Worm (Caenorhabditis elegans) whole organism, L4 larva: Measurements from ENCODE around the gene emb-27.

Experiments
- F26F4.8 ChIP-seq: fragments of 200-800 bp; sonication (Bioruptor generic); conservative IDR thresholded peaks from 2 replicates; pipeline ENCODE4 v1.3.6; 2022; ENCODE audit warnings: missing genetic modification characterization, missing compliant biosample characterization
- T26A8.4 ChIP-seq: fragments of 200-800 bp; sonication (Bioruptor generic); IDR thresholded peaks from 2 replicates; pipeline ENCODE4 v1.3.6; 2022; ENCODE audit warnings: missing genetic modification characterization, missing compliant biosample characterization
- aha-1 ChIP-seq: fragments of 150-350 bp; peaks from one replicate; lab custom pipeline; 2014; ENCODE audit warnings: missing biosample characterization, missing genetic modification characterization
- ama-1 ChIP-seq: fragments of 150-350 bp; optimal IDR thresholded peaks from 2 replicates; lab custom pipeline; 2014; ENCODE audit warnings: inconsistent platforms, mixed read lengths
- ceh-20 ChIP-seq: fragments of 200-800 bp; sonication (Bioruptor generic); IDR thresholded peaks from 2 replicates; pipeline ENCODE4 v1.3.6; 2022; ENCODE audit warnings: missing genetic modification reagents, missing genetic modification characterization, missing compliant biosample characterization
- ces-1 ChIP-seq: fragments of 150-350 bp; sonication (generic microtip); optimal IDR thresholded peaks from 4 replicates; lab custom pipeline; 2014; ENCODE audit warnings: missing biosample characterization, missing genetic modification reagents, missing genetic modification characterization
- daf-16 ChIP-seq, 3 experiments: sonication (generic microtip); optimal IDR thresholded peaks; 2 replicates each; lab custom pipeline; 2016 to 2017; ENCODE audit warnings: missing genetic modification characterization in 3 of 3, missing genetic modification reagents in 3 of 3, mild to moderate bottlenecking in 2 of 3, missing compliant biosample characterization in 2 of 3, missing biosample characterization in 1 of 3, moderate library complexity in 1 of 3
- daf-19 ChIP-seq: fragments of 200-800 bp; sonication (Bioruptor generic); conservative IDR thresholded peaks from 2 replicates; pipeline ENCODE4 v1.3.6; 2022; ENCODE audit warnings: missing genetic modification characterization, missing compliant biosample characterization
- daf-8 ChIP-seq: fragments of 200-800 bp; sonication (Bioruptor generic); IDR thresholded peaks from 2 replicates; pipeline ENCODE4 v1.3.6; 2022; ENCODE audit warnings: missing genetic modification characterization, missing compliant biosample characterization
- dmd-6 ChIP-seq: fragments of 200-800 bp; sonication (Bioruptor generic); IDR thresholded peaks from 2 replicates; pipeline ENCODE4 v1.3.6; 2022; ENCODE audit warnings: missing genetic modification reagents, missing genetic modification characterization, missing compliant biosample characterization
- dmd-8 ChIP-seq: fragments of 200-800 bp; sonication (Bioruptor generic); IDR thresholded peaks from 2 replicates; pipeline ENCODE4 v1.3.6; 2022; ENCODE audit warnings: missing genetic modification characterization, missing compliant biosample characterization
- dpl-1 ChIP-seq: fragments of 150-350 bp; optimal IDR thresholded peaks from 2 replicates; lab custom pipeline; 2014; ENCODE audit warnings: missing biosample characterization, missing genetic modification reagents, missing genetic modification characterization
- dve-1 ChIP-seq: sonication (generic microtip); optimal IDR thresholded peaks from 2 replicates; lab custom pipeline; 2017; ENCODE audit warnings: antibody characterized with exemption, mild to moderate bottlenecking, missing genetic modification characterization, missing compliant biosample characterization; ENCODE audit not compliant: insufficient read depth
- fkh-10 ChIP-seq: fragments of 150-350 bp; optimal IDR thresholded peaks from 2 replicates; lab custom pipeline; 2014; ENCODE audit warnings: missing biosample characterization, missing genetic modification reagents, missing genetic modification characterization
- hlh-11 ChIP-seq: fragments of 200-800 bp; sonication (Bioruptor generic); optimal IDR thresholded peaks from 2 replicates; lab custom pipeline; 2018; ENCODE audit warnings: mild to moderate bottlenecking, missing genetic modification characterization, missing compliant biosample characterization
- hlh-30 ChIP-seq: sonication (generic microtip); optimal IDR thresholded peaks from 2 replicates; lab custom pipeline; 2017; ENCODE audit warnings: antibody characterized with exemption, mild to moderate bottlenecking, missing genetic modification characterization, missing compliant biosample characterization; ENCODE audit not compliant: insufficient read depth
- lin-29 ChIP-seq: fragments of 200-800 bp; sonication (Bioruptor generic); IDR thresholded peaks from 2 replicates; pipeline ENCODE4 v1.3.6; 2022; ENCODE audit warnings: missing genetic modification reagents, missing genetic modification characterization, missing compliant biosample characterization
- lsy-2 ChIP-seq, 2 experiments: fragments of 150-350 bp in 1 of 2; sonication (generic microtip) in 1 of 2; optimal IDR thresholded peaks; 2 replicates each; lab custom pipeline; 2014 to 2017; ENCODE audit warnings: missing biosample characterization in 2 of 2, missing genetic modification characterization in 2 of 2
- mep-1 ChIP-seq: fragments of 150-350 bp; sonication (generic microtip); optimal IDR thresholded peaks from 3 replicates; lab custom pipeline; 2014; ENCODE audit warnings: missing biosample characterization, missing genetic modification characterization
- mes-2 ChIP-seq: sonication (generic microtip); optimal IDR thresholded peaks from 2 replicates; lab custom pipeline; 2016; ENCODE audit warnings: missing genotype, mild to moderate bottlenecking, missing genetic modification characterization, missing compliant biosample characterization; ENCODE audit not compliant: poor library complexity, severe bottlenecking
- mxl-2 ChIP-seq: fragments of 200-800 bp; sonication (Bioruptor generic); conservative IDR thresholded peaks from 2 replicates; pipeline ENCODE4 v1.3.6; 2022; ENCODE audit warnings: missing genetic modification reagents, missing genetic modification characterization, missing compliant biosample characterization
- mxl-3 ChIP-seq: fragments of 200-800 bp; sonication (Bioruptor generic); optimal IDR thresholded peaks from 2 replicates; lab custom pipeline; 2018; ENCODE audit warnings: mild to moderate bottlenecking, missing genetic modification characterization, missing compliant biosample characterization
- nhr-102 ChIP-seq: sonication (generic microtip); optimal IDR thresholded peaks from 2 replicates; lab custom pipeline; 2016; ENCODE audit warnings: mild to moderate bottlenecking, missing genetic modification characterization, moderate library complexity, missing compliant biosample characterization
- nhr-25 ChIP-seq: sonication (generic microtip); optimal IDR thresholded peaks from 2 replicates; lab custom pipeline; 2017; ENCODE audit warnings: missing genetic modification characterization, mild to moderate bottlenecking, missing compliant biosample characterization, antibody characterized with exemption, moderate library complexity, borderline replicate concordance; ENCODE audit not compliant: insufficient read depth
- php-3 ChIP-seq: fragments of 200-800 bp; sonication (Bioruptor generic); IDR thresholded peaks from 2 replicates; pipeline ENCODE4 v1.3.6; 2022; ENCODE audit warnings: missing genetic modification reagents, missing genetic modification characterization, missing compliant biosample characterization
- saeg-2 ChIP-seq: fragments of 200-800 bp; sonication (Bioruptor generic); IDR thresholded peaks from 2 replicates; pipeline ENCODE4 v1.3.6; 2022; ENCODE audit warnings: missing genetic modification reagents, missing genetic modification characterization, missing compliant biosample characterization
- tag-97 ChIP-seq: fragments of 200-800 bp; sonication (Bioruptor generic); IDR thresholded peaks from 2 replicates; pipeline ENCODE4 v1.3.6; 2022; ENCODE audit warnings: missing genetic modification characterization, missing compliant biosample characterization
- tra-1 ChIP-seq: fragments of 200-800 bp; sonication (Bioruptor generic); IDR thresholded peaks from 2 replicates; pipeline ENCODE4 v1.3.6; 2022; ENCODE audit warnings: missing genetic modification reagents, missing genetic modification characterization, missing compliant biosample characterization
- unc-62 ChIP-seq, 3 experiments: fragments of 150-350 bp in 1 of 3; sonication (generic microtip); optimal IDR thresholded peaks in 2 of 3; peaks in 1 of 3; 1 replicate in 1 of 3; 2 replicates in 2 of 3; lab custom pipeline; 2014 to 2017; ENCODE audit warnings: missing biosample characterization in 3 of 3, missing genetic modification characterization in 3 of 3, missing genetic modification reagents in 3 of 3, missing genotype in 1 of 3
- zip-11 ChIP-seq: fragments of 200-800 bp; sonication (Bioruptor generic); IDR thresholded peaks from 2 replicates; pipeline ENCODE4 v1.3.6; 2022; ENCODE audit warnings: missing genetic modification characterization, missing compliant biosample characterization
- ztf-11 ChIP-seq: fragments of 150-350 bp; optimal IDR thresholded peaks from 2 replicates; lab custom pipeline; 2014; ENCODE audit warnings: missing biosample characterization, missing genetic modification characterization

emb-27 gene

DNA sequence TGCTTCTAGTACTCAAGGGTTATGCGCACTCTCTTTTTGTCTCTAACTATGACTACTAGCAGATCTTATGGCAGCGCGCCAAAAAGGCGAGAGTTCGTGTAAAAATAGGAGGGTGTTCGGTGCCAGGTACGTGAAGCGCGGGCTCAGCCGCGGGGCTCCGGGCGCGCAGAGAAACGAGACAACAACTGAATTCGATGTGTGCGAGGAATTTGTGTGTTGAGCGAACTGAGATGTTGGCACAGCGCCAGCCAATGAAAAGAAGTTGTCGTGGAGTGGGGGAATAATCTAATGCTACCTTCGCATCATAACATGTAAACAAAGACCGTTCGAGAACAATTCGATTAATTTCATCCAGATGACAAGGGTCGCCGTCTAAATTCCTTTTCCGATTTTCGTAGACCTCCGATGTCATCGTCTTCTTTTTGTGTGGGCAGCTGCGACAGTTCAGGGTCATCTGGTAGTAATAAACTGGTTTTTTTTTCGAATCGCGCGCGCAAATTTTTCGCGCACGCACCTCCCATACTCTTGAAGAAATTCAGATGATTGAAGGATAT, 30.5 kb downstream of the emb-27 start (continued):
- TF ChIP-seq mxl-2: 0 out of 2 replicates have a peak, but pooled peaks have one; percentile 15
- TF ChIP-seq hlh-30 (tag; lab: Kevin White, UChicago): peak; percentile 54
- TF ChIP-seq mxl-3 (GFP tag; lab: Kevin White, UChicago): peak; percentile 35
- TF ChIP-seq daf-8 (GFP tag; lab: Robert Waterston, UW): no peak

DNA sequence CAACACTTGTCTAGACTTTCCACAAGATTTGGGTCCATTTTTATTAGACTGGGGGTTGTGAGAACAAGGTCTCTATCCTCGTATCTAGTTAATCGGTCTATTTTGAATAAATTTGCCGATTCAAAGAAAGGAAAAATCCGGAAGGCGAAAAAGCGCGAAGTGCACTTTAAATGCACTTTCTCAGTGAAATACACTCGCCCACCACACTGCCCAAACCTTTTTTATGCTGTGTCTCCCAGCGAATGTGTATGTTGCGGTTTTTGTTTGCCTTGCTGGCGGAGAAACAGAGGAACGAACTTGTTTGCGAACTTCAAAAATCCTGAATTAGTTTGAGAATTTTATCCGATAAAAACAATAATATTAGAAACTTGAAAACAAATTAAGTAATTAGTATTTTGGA, 31.2 kb downstream of the emb-27 start:
- no peak for TF ChIP-seq ces-1 (GFP tag; lab: Kevin White, UChicago)
- peak; percentile 9 for TF ChIP-seq ama-1 (lab: Kevin White, UChicago)
- peak; percentile 12; the same call in 1 of the 2 replicates for TF ChIP-seq saeg-2 (GFP tag; lab: Robert Waterston, UW)
- TF ChIP-seq lin-29: no peak
- no peak for TF ChIP-seq daf-19 (GFP tag; lab: Robert Waterston, UW)
- TF ChIP-seq dmd-8 (GFP tag; lab: Robert Waterston, UW): no peak
- peak; percentile 44 for TF ChIP-seq mes-2 (tag; lab: Kevin White, UChicago)
- peak; percentile 20 for TF ChIP-seq mep-1
- TF ChIP-seq fkh-10 (GFP tag; lab: Kevin White, UChicago): no peak
- no peak for TF ChIP-seq php-3 (GFP tag; lab: Robert Waterston, UW)
- TF ChIP-seq, all 104 proteins: peak for 4

DNA sequence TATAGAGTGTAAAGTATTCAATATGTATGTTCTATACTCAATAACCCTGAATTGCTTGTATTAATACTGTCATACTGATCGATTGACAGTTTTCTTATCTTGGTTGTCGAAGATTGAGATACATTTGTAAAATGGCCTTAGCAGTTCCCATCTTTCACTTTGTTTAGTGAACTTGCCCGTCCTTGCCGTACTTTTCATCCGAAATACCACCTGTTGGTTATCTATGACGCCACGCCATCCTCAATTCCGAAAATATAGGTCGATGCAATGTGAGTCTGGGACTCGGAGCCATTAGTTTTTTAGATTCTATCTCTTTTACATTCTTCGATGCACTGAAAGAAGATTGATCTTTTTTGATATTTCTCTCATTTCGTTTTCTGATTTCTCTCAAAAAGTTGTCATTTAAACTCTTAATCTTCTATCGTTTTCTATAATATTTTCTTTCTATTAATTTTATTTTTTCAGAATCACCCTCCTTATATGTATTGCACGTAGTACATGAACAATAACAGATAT, 32.4 kb downstream of the emb-27 start, which contains the start of gene ulp-4:
Gene ulp-4 (plus strand): TSS at position 466 of the 516 bp plus-strand sequence.
- peak; percentile 40; the same call in 1 of the 2 replicates for TF ChIP-seq tra-1 (GFP tag; lab: Robert Waterston, UW)
- peak; percentile 30 for TF ChIP-seq nhr-25 (tag; lab: Kevin White, UChicago)
- peak; percentile 30 for TF ChIP-seq mes-2 (tag; lab: Kevin White, UChicago)
- no peak for TF ChIP-seq T26A8.4 (GFP tag; lab: Robert Waterston, UW)
- TF ChIP-seq dmd-6 (GFP tag; lab: Robert Waterston, UW): peak; percentile 46; the same call in 1 of the 2 replicates
- TF ChIP-seq zip-11: no peak
- TF ChIP-seq unc-62 (GFP tag; optimal IDR thresholded peaks at IDR 0.05 in 1 of 2; lab: Kevin White, UChicago): peak in 1 of 2 experiments; percentile 73
- no peak for TF ChIP-seq unc-62 (tag; optimal IDR thresholded peaks at IDR 0.05; lab: Kevin White, UChicago)
- peak in 1 of 2 experiments; percentile 19 for TF ChIP-seq lsy-2 (tag; optimal IDR thresholded peaks at IDR 0.05; lab: Kevin White, UChicago)
- peak; percentile 70 for TF ChIP-seq aha-1 (tag; lab: Kevin White, UChicago)
- TF ChIP-seq hlh-11: peak; percentile 18
- TF ChIP-seq ztf-11: no peak
- peak in 1 of 2 experiments; percentile 10 for TF ChIP-seq daf-16 (GFP tag; optimal IDR thresholded peaks at IDR 0.05; lab: Kevin White, UChicago)
- no peak for TF ChIP-seq daf-16 (tag; optimal IDR thresholded peaks at IDR 0.05; lab: Kevin White, UChicago)
- no peak for TF ChIP-seq F26F4.8 (GFP tag; lab: Robert Waterston, UW)
- peak; percentile 26 for TF ChIP-seq dve-1 (tag; lab: Kevin White, UChicago)
- no peak for TF ChIP-seq dpl-1 (GFP tag; lab: Kevin White, UChicago)

DNA sequence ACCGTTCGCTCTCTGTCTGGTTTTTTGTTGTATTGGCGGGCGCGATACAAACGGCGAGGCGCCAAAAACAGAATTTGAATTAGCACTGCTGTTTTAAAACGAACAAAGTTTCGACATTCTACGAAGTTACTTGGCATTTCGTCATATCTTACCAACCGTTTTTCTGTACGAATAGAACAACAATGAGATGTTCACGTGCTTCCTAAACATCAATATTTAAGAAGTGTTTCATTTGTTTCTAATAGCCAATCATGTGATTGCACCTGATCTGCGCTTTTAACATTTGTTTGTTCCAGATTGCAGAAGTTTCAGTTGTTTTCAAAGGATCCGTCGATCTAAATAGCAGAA, 33.0 kb downstream of the emb-27 start:
- TF ChIP-seq nhr-102 (tag; lab: Kevin White, UChicago) (no peak), dmd-8 (GFP tag; lab: Robert Waterston, UW) (no peak), daf-8 (GFP tag; lab: Robert Waterston, UW) (no peak), mxl-3 (GFP tag; lab: Kevin White, UChicago) (no peak), tag-97 (no peak), mep-1 (peak; percentile 56), ceh-20 (GFP tag; lab: Robert Waterston, UW) (no peak), hlh-30 (tag; lab: Kevin White, UChicago) (peak; percentile 40)
- TF ChIP-seq, all 104 proteins: peak for 2
